Fruit fly (Drosophila melanogaster) whole organism, embryonic: ENCODE data around the gene Tsf1.

Source experiments
- BEAF-32 ChIP-seq: fragments of 200-800 bp; sonication (Bioruptor generic); optimal IDR thresholded peaks from 3 replicates; lab custom pipeline; 2017; ENCODE audit warnings: missing biosample characterization, missing genetic modification characterization, mild to moderate bottlenecking, moderate library complexity, missing genetic modification reagents
- CG1024 ChIP-seq: fragments of 200-800 bp; sonication (Bioruptor generic); IDR thresholded peaks from 2 replicates; pipeline ENCODE4 v1.3.6; 2022; ENCODE audit warnings: missing biosample characterization, missing genetic modification characterization
- CG10274 ChIP-seq: fragments of 200-800 bp; sonication (Bioruptor generic); optimal IDR thresholded peaks from 3 replicates; lab custom pipeline; 2017; ENCODE audit warnings: missing biosample characterization, mild to moderate bottlenecking, missing genetic modification characterization
- CG11093 ChIP-seq: fragments of 200-800 bp; sonication (Bioruptor generic); IDR thresholded peaks from 3 replicates; pipeline ENCODE4 v1.3.6; 2022; ENCODE audit warnings: missing biosample characterization, missing genetic modification characterization
- CG11247 ChIP-seq: fragments of 200-800 bp; sonication (Bioruptor generic); IDR thresholded peaks from 2 replicates; pipeline ENCODE4 v1.3.6; 2022; ENCODE audit warnings: missing biosample characterization, missing genetic modification characterization
- CG13296 ChIP-seq: fragments of 200-800 bp; sonication (Bioruptor generic); optimal IDR thresholded peaks from 3 replicates; lab custom pipeline; 2018; ENCODE audit warnings: missing biosample characterization, mild to moderate bottlenecking, missing genetic modification characterization
- CG17328 ChIP-seq: fragments of 200-800 bp; sonication (Bioruptor generic); IDR thresholded peaks from 2 replicates; pipeline ENCODE4 v1.3.6; 2022; ENCODE audit warnings: missing biosample characterization, missing genetic modification characterization
- CG17568 ChIP-seq: fragments of 200-800 bp; sonication (Bioruptor generic); optimal IDR thresholded peaks from 2 replicates; lab custom pipeline; 2018; ENCODE audit warnings: missing biosample characterization, mild to moderate bottlenecking, missing genetic modification characterization, moderate library complexity
- CG18619 ChIP-seq: fragments of 200-800 bp; sonication (Bioruptor generic); optimal IDR thresholded peaks from 3 replicates; lab custom pipeline; 2017; ENCODE audit warnings: missing biosample characterization, mild to moderate bottlenecking, missing genetic modification characterization
- CG2712 ChIP-seq: fragments of 200-800 bp; optimal IDR thresholded peaks from 3 replicates; lab custom pipeline; 2019; ENCODE audit warnings: missing biosample characterization, mild to moderate bottlenecking, missing genetic modification characterization, moderate library complexity
- CG32532 ChIP-seq: fragments of 200-800 bp; sonication (Bioruptor generic); IDR thresholded peaks from 2 replicates; pipeline ENCODE4 v1.3.6; 2022; ENCODE audit warnings: missing biosample characterization, missing genetic modification characterization
- CG34376 ChIP-seq: fragments of 200-800 bp; sonication (Bioruptor generic); optimal IDR thresholded peaks from 2 replicates; lab custom pipeline; 2018; ENCODE audit warnings: missing biosample characterization, mild to moderate bottlenecking, missing genetic modification characterization
- CG3995 ChIP-seq: fragments of 200-800 bp; sonication (Bioruptor generic); optimal IDR thresholded peaks from 3 replicates; lab custom pipeline; 2016; ENCODE audit warnings: missing biosample characterization, missing genetic modification characterization
- CG4360 ChIP-seq: fragments of 200-800 bp; sonication (Bioruptor generic); IDR thresholded peaks from 2 replicates; pipeline ENCODE4 v1.3.6; 2022; ENCODE audit warnings: missing biosample characterization, missing genetic modification characterization
- CG4617 ChIP-seq: fragments of 200-800 bp; sonication (Bioruptor generic); optimal IDR thresholded peaks from 3 replicates; lab custom pipeline; 2016; ENCODE audit warnings: missing biosample characterization, missing genetic modification characterization, borderline replicate concordance
- CG5180 ChIP-seq: fragments of 200-800 bp; sonication (Bioruptor generic); optimal IDR thresholded peaks from 3 replicates; lab custom pipeline; 2017; ENCODE audit warnings: missing biosample characterization, missing genetic modification characterization, mild to moderate bottlenecking, moderate library complexity, missing genetic modification reagents
- CG6689 ChIP-seq: fragments of 200-800 bp; sonication (Bioruptor generic); IDR thresholded peaks from 2 replicates; pipeline ENCODE4 v1.3.6; 2022; ENCODE audit warnings: missing biosample characterization, missing genetic modification characterization
- CG7745 ChIP-seq: fragments of 200-800 bp; sonication (Bioruptor generic); optimal IDR thresholded peaks from 2 replicates; lab custom pipeline; 2018; ENCODE audit warnings: missing biosample characterization, mild to moderate bottlenecking, missing genetic modification characterization, moderate library complexity
- CG9727 ChIP-seq: fragments of 200-800 bp; sonication (Bioruptor generic); optimal IDR thresholded peaks from 3 replicates; lab custom pipeline; 2017; ENCODE audit warnings: missing biosample characterization, mild to moderate bottlenecking, missing genetic modification characterization
- CG9797 ChIP-seq: fragments of 200-800 bp; sonication (Bioruptor generic); optimal IDR thresholded peaks from 3 replicates; lab custom pipeline; 2018; ENCODE audit warnings: missing biosample characterization, mild to moderate bottlenecking, missing genetic modification characterization
- D ChIP-seq, 2 experiments: fragments of 200-800 bp in 1 of 2; fragments of >200 bp in 1 of 2; sonication (Bioruptor generic) in 1 of 2; optimal IDR thresholded peaks; 2 replicates in 1 of 2; 3 replicates in 1 of 2; lab custom pipeline; 2017; ENCODE audit warnings: mild to moderate bottlenecking in 1 of 2, missing biosample characterization in 1 of 2, missing genetic modification characterization in 1 of 2, missing genetic modification reagents in 1 of 2
- Gug ChIP-seq: fragments of 200-800 bp; sonication (Bioruptor generic); IDR thresholded peaks from 4 replicates; pipeline ENCODE4 v1.3.6; 2022; ENCODE audit warnings: missing biosample characterization, missing genetic modification characterization
- Hmx ChIP-seq: fragments of 200-800 bp; sonication (Bioruptor generic); optimal IDR thresholded peaks from 2 replicates; lab custom pipeline; 2016; ENCODE audit warnings: missing biosample characterization, missing genetic modification characterization
- Meics ChIP-seq: fragments of 200-800 bp; sonication (Bioruptor generic); optimal IDR thresholded peaks from 2 replicates; lab custom pipeline; 2017; ENCODE audit warnings: missing biosample characterization, mild to moderate bottlenecking, missing genetic modification characterization
- Optix ChIP-seq: fragments of 200-800 bp; sonication (Bioruptor generic); IDR thresholded peaks from 3 replicates; pipeline ENCODE4 v1.3.6; 2022; ENCODE audit warnings: missing biosample characterization, missing genetic modification characterization
- Rfx ChIP-seq: fragments of 200-800 bp; sonication (Bioruptor generic); IDR thresholded peaks from 2 replicates; pipeline ENCODE4 v1.3.6; 2022; ENCODE audit warnings: missing biosample characterization, missing genetic modification characterization
- Tbp ChIP-seq: fragments of >200 bp; optimal IDR thresholded peaks from 2 replicates; lab custom pipeline; 2018; ENCODE audit warnings: missing biosample characterization, missing genetic modification characterization
- ash1 ChIP-seq: fragments of 200-800 bp; sonication (Bioruptor generic); optimal IDR thresholded peaks from 2 replicates; lab custom pipeline; 2018; ENCODE audit warnings: missing biosample characterization, mild to moderate bottlenecking, missing genetic modification characterization
- bsh ChIP-seq, 2 experiments: fragments of 200-800 bp; sonication (Bioruptor generic); optimal IDR thresholded peaks; 2 replicates each; lab custom pipeline; 2017 to 2018; ENCODE audit warnings: mild to moderate bottlenecking in 2 of 2, missing biosample characterization in 2 of 2, missing genetic modification characterization in 2 of 2, moderate library complexity in 1 of 2
- dimm ChIP-seq: fragments of 200-800 bp; sonication (Bioruptor generic); IDR thresholded peaks from 2 replicates; pipeline ENCODE4 v1.3.6; 2022; ENCODE audit warnings: missing biosample characterization, missing genetic modification characterization
- exex ChIP-seq: fragments of 200-800 bp; sonication (Bioruptor generic); optimal IDR thresholded peaks from 4 replicates; lab custom pipeline; 2018; ENCODE audit warnings: missing biosample characterization, mild to moderate bottlenecking, missing genetic modification characterization, moderate library complexity
- fd3F ChIP-seq: fragments of 200-800 bp; sonication (Bioruptor generic); optimal IDR thresholded peaks from 2 replicates; lab custom pipeline; 2018; ENCODE audit warnings: missing biosample characterization, mild to moderate bottlenecking, missing genetic modification characterization, moderate library complexity
- ftz-f1 ChIP-seq: fragments of 200-800 bp; sonication (Bioruptor generic); optimal IDR thresholded peaks from 2 replicates; lab custom pipeline; 2016; ENCODE audit warnings: missing biosample characterization, missing genetic modification characterization
- gsb ChIP-seq: fragments of 200-800 bp; sonication (Bioruptor generic); IDR thresholded peaks from 2 replicates; pipeline ENCODE4 v1.3.6; 2022; ENCODE audit warnings: missing biosample characterization, missing genetic modification characterization
- h ChIP-seq: fragments of >200 bp; optimal IDR thresholded peaks from 2 replicates; lab custom pipeline; 2017
- ham ChIP-seq: fragments of 200-800 bp; sonication (Bioruptor generic); IDR thresholded peaks from 2 replicates; pipeline ENCODE4 v1.3.6; 2022; ENCODE audit warnings: missing biosample characterization, missing genetic modification characterization
- jigr1 ChIP-seq: fragments of 200-800 bp; sonication (Bioruptor generic); IDR thresholded peaks from 3 replicates; pipeline ENCODE4 v1.3.6; 2022; ENCODE audit warnings: missing biosample characterization, missing genetic modification characterization
- kah ChIP-seq: fragments of 200-800 bp; sonication (Bioruptor generic); optimal IDR thresholded peaks from 2 replicates; lab custom pipeline; 2018; ENCODE audit warnings: missing biosample characterization, mild to moderate bottlenecking, missing genetic modification characterization
- knrl ChIP-seq: fragments of 200-800 bp; sonication (Bioruptor generic); IDR thresholded peaks from 3 replicates; pipeline ENCODE4 v1.3.6; 2022; ENCODE audit warnings: missing biosample characterization, missing genetic modification characterization; ENCODE audit not compliant: partially characterized antibody
- lbe ChIP-seq: fragments of 200-800 bp; sonication (Bioruptor generic); optimal IDR thresholded peaks from 2 replicates; lab custom pipeline; 2016; ENCODE audit warnings: missing biosample characterization, mild to moderate bottlenecking, missing genetic modification characterization
- mld ChIP-seq: fragments of 200-800 bp; sonication (Bioruptor generic); IDR thresholded peaks from 3 replicates; pipeline ENCODE4 v1.3.6; 2022; ENCODE audit warnings: missing biosample characterization, missing genetic modification characterization; ENCODE audit not compliant: partially characterized antibody
- phol ChIP-seq: fragments of 200-800 bp; sonication (Bioruptor generic); optimal IDR thresholded peaks from 3 replicates; lab custom pipeline; 2018; ENCODE audit warnings: missing biosample characterization, mild to moderate bottlenecking, missing genetic modification characterization, moderate library complexity
- prd ChIP-seq, 3 experiments: fragments of >200 bp in 2 of 3; fragments of 200-800 bp in 1 of 3; sonication (Bioruptor generic) in 1 of 3; optimal IDR thresholded peaks in 2 of 3; IDR thresholded peaks in 1 of 3; 2 replicates in 2 of 3; 3 replicates in 1 of 3; pipeline versions ENCODE4 v1.3.6 to Lab custom; 2017 to 2022; ENCODE audit warnings: missing biosample characterization in 1 of 3, missing genetic modification characterization in 1 of 3
- pum ChIP-seq: fragments of 200-800 bp; sonication (Bioruptor generic); optimal IDR thresholded peaks from 2 replicates; lab custom pipeline; 2016; ENCODE audit warnings: missing biosample characterization, missing genetic modification characterization
- seq ChIP-seq: fragments of 200-800 bp; sonication (Bioruptor generic); IDR thresholded peaks from 2 replicates; pipeline ENCODE4 v1.3.6; 2022; ENCODE audit warnings: missing biosample characterization, missing genetic modification characterization
- tna ChIP-seq: fragments of 200-800 bp; sonication (Bioruptor generic); IDR thresholded peaks from 2 replicates; pipeline ENCODE4 v1.3.6; 2022; ENCODE audit warnings: missing biosample characterization, missing genetic modification characterization; ENCODE audit not compliant: partially characterized antibody
- trem ChIP-seq: fragments of 200-800 bp; optimal IDR thresholded peaks from 3 replicates; lab custom pipeline; 2019; ENCODE audit warnings: missing biosample characterization, mild to moderate bottlenecking, missing genetic modification characterization, moderate library complexity
- tup ChIP-seq: fragments of 200-800 bp; sonication (Bioruptor generic); optimal IDR thresholded peaks from 2 replicates; lab custom pipeline; 2016; ENCODE audit warnings: missing biosample characterization, mild to moderate bottlenecking, missing genetic modification characterization, moderate library complexity
- wor ChIP-seq: fragments of 200-800 bp; sonication (Bioruptor generic); IDR thresholded peaks from 2 replicates; pipeline ENCODE4 v1.3.6; 2022; ENCODE audit warnings: missing biosample characterization, missing genetic modification characterization

The Tsf1 gene

dm6 chrX:18379791-18380190 lies 7.1 kb upstream of the Tsf1 start, which contains the start of the genes por and CG6179 (continued):
- TF ChIP-seq exex (tag; lab: Kevin White, UChicago) = no peak
- peak; percentile 31 for TF ChIP-seq trem
- no peak for TF ChIP-seq seq (GFP tag; lab: Robert Waterston, UW)
- peak; percentile 52 for TF ChIP-seq CG9797
- no peak for TF ChIP-seq Gug
- no peak for TF ChIP-seq CG17568 (GFP tag; lab: Kevin White, UChicago)
- no peak for TF ChIP-seq CG18619 (GFP tag; lab: Kevin White, UChicago)
- TF ChIP-seq phol (tag; lab: Kevin White, UChicago) = peak; percentile 11

dm6 chrX:18385056-18385455 lies 1.8 kb upstream of the Tsf1 start, which contains the start of gene betaCOP:
Gene betaCOP (minus strand): TSS chrX:18385242.
- TF ChIP-seq kah (GFP tag; lab: Kevin White, UChicago) (no peak), Tbp (GFP tag; lab: Kevin White, UChicago) (no peak), wor (no peak), CG34376 (GFP tag; lab: Kevin White, UChicago) (no peak), Meics (GFP tag; lab: Kevin White, UChicago) (no peak), CG17328 (GFP tag; lab: Robert Waterston, UW) (0 out of 2 replicates have a peak, but pooled peaks have one; percentile 9), CG13296 (GFP tag; lab: Kevin White, UChicago) (no peak), dimm (GFP tag; lab: Robert Waterston, UW) (no peak), mld (GFP tag; lab: Robert Waterston, UW) (no peak), tna (GFP tag; lab: Robert Waterston, UW) (no peak), CG1024 (GFP tag; lab: Robert Waterston, UW) (no peak), h (lab: Kevin White, UChicago) (no peak), ftz-f1 (GFP tag; lab: Kevin White, UChicago) (peak; percentile 26), knrl (GFP tag; lab: Robert Waterston, UW) (0 out of 3 replicates have a peak, but pooled peaks have one; percentile 15), CG11247 (no peak), CG10274 (GFP tag; lab: Kevin White, UChicago) (no peak), CG7745 (no peak), CG11093 (GFP tag; lab: Robert Waterston, UW) (no peak), Rfx (GFP tag; lab: Robert Waterston, UW) (peak; percentile 48; the same call in 1 of the 2 replicates), bsh (GFP tag; optimal IDR thresholded peaks at IDR 0.05; lab: Kevin White, UChicago) (no peak), CG4360 (GFP tag; lab: Robert Waterston, UW) (no peak), lbe (no peak), pum (no peak), CG3995 (no peak), prd (optimal IDR thresholded peaks at IDR 0.05; lab: Kevin White, UChicago) (no peak), prd (GFP tag; IDR thresholded peaks at IDR 0.05; lab: Robert Waterston, UW) (0 out of 3 replicates have a peak, but pooled peaks have one; percentile 11), Hmx (no peak), CG6689 (GFP tag; lab: Robert Waterston, UW) (no peak), BEAF-32 (GFP tag; lab: Kevin White, UChicago) (peak; percentile 59), Optix (GFP tag; lab: Robert Waterston, UW) (no peak), CG32532 (GFP tag; lab: Robert Waterston, UW) (no peak), tup (GFP tag; lab: Kevin White, UChicago) (no peak), ham (no peak), D (optimal IDR thresholded peaks at IDR 0.05; lab: Kevin White, UChicago) (no peak), D (GFP tag; optimal IDR thresholded peaks at IDR 0.05; lab: Kevin White, UChicago) (no peak), CG4617 (peak; percentile 49), jigr1 (GFP tag; lab: Robert Waterston, UW) (no peak), CG9727 (GFP tag; lab: Kevin White, UChicago) (no peak), fd3F (GFP tag; lab: Kevin White, UChicago) (no peak), CG5180 (GFP tag; lab: Kevin White, UChicago) (no peak), CG2712 (no peak), gsb (GFP tag; lab: Robert Waterston, UW) (no peak), ash1 (no peak)
